Fruit fly (Drosophila melanogaster) whole organism, embryonic: ENCODE data around the gene lectin-28C.

ENCODE experiments used
- ATbp ChIP-seq: fragments of 200-800 bp; sonication (Bioruptor generic); optimal IDR thresholded peaks from 2 replicates; lab custom pipeline; 2017; ENCODE audit warnings: missing biosample characterization, mild to moderate bottlenecking, missing genetic modification characterization, missing genetic modification reagents
- Atf-2 ChIP-seq: fragments of 200-800 bp; sonication (Bioruptor generic); optimal IDR thresholded peaks from 2 replicates; lab custom pipeline; 2016; ENCODE audit warnings: missing biosample characterization, missing genetic modification characterization
- B-H2 ChIP-seq: fragments of 200-800 bp; sonication (Bioruptor generic); optimal IDR thresholded peaks from 2 replicates; lab custom pipeline; 2018; ENCODE audit warnings: missing biosample characterization, mild to moderate bottlenecking, missing genetic modification characterization
- BEAF-32 ChIP-seq: fragments of 200-800 bp; sonication (Bioruptor generic); optimal IDR thresholded peaks from 3 replicates; lab custom pipeline; 2017; ENCODE audit warnings: missing biosample characterization, missing genetic modification characterization, mild to moderate bottlenecking, moderate library complexity, missing genetic modification reagents
- Blimp-1 ChIP-seq: fragments of 200-800 bp; sonication (Bioruptor generic); optimal IDR thresholded peaks from 3 replicates; lab custom pipeline; 2018; ENCODE audit warnings: missing biosample characterization, missing genetic modification characterization, mild to moderate bottlenecking, moderate library complexity, missing genetic modification reagents
- CG13296 ChIP-seq: fragments of 200-800 bp; sonication (Bioruptor generic); optimal IDR thresholded peaks from 3 replicates; lab custom pipeline; 2018; ENCODE audit warnings: missing biosample characterization, mild to moderate bottlenecking, missing genetic modification characterization
- CG13775 ChIP-seq: fragments of 200-800 bp; sonication (Bioruptor generic); optimal IDR thresholded peaks from 3 replicates; lab custom pipeline; 2017; ENCODE audit warnings: missing biosample characterization, mild to moderate bottlenecking, missing genetic modification characterization
- CG13894 ChIP-seq: fragments of 200-800 bp; sonication (Bioruptor generic); optimal IDR thresholded peaks from 3 replicates; lab custom pipeline; 2018; ENCODE audit warnings: missing biosample characterization, mild to moderate bottlenecking, missing genetic modification characterization, moderate library complexity
- CG15073 ChIP-seq: fragments of 200-800 bp; sonication (Bioruptor generic); optimal IDR thresholded peaks from 2 replicates; lab custom pipeline; 2016; ENCODE audit warnings: missing biosample characterization, missing genetic modification characterization
- CG17359 ChIP-seq: fragments of 200-800 bp; sonication (Bioruptor generic); optimal IDR thresholded peaks from 3 replicates; lab custom pipeline; 2018; ENCODE audit warnings: missing biosample characterization, mild to moderate bottlenecking, missing genetic modification characterization, moderate library complexity
- CG2129 ChIP-seq: fragments of 200-800 bp; sonication (Bioruptor generic); IDR thresholded peaks from 2 replicates; pipeline ENCODE4 v1.3.6; 2022; ENCODE audit warnings: missing biosample characterization, missing genetic modification characterization; ENCODE audit not compliant: partially characterized antibody
- CG2875 ChIP-seq: fragments of 200-800 bp; sonication (Bioruptor generic); optimal IDR thresholded peaks from 2 replicates; lab custom pipeline; 2017; ENCODE audit warnings: missing biosample characterization, mild to moderate bottlenecking, missing genetic modification characterization, missing genetic modification reagents
- CG34224 ChIP-seq: fragments of 200-800 bp; sonication (Bioruptor generic); IDR thresholded peaks from 3 replicates; pipeline ENCODE4 v1.3.6; 2022; ENCODE audit warnings: missing biosample characterization, missing genetic modification characterization; ENCODE audit not compliant: partially characterized antibody
- CG3838 ChIP-seq: fragments of 200-800 bp; sonication (Bioruptor generic); optimal IDR thresholded peaks from 3 replicates; lab custom pipeline; 2016; ENCODE audit warnings: missing biosample characterization, missing genetic modification characterization
- CG3847 ChIP-seq: fragments of 200-800 bp; sonication (Bioruptor generic); IDR thresholded peaks from 2 replicates; pipeline ENCODE4 v1.3.6; 2022; ENCODE audit warnings: missing biosample characterization, missing genetic modification characterization
- CG4707 ChIP-seq: fragments of 200-800 bp; sonication (Bioruptor generic); optimal IDR thresholded peaks from 2 replicates; lab custom pipeline; 2018; ENCODE audit warnings: missing biosample characterization, mild to moderate bottlenecking, missing genetic modification characterization, moderate library complexity
- CG6272 ChIP-seq: fragments of 200-800 bp; sonication (Bioruptor generic); IDR thresholded peaks from 2 replicates; pipeline ENCODE4 v1.3.6; 2022; ENCODE audit warnings: missing biosample characterization, missing genetic modification characterization
- CG7745 ChIP-seq: fragments of 200-800 bp; sonication (Bioruptor generic); optimal IDR thresholded peaks from 2 replicates; lab custom pipeline; 2018; ENCODE audit warnings: missing biosample characterization, mild to moderate bottlenecking, missing genetic modification characterization, moderate library complexity
- CG7987 ChIP-seq: fragments of 200-800 bp; sonication (Bioruptor generic); optimal IDR thresholded peaks from 2 replicates; lab custom pipeline; 2018; ENCODE audit warnings: missing biosample characterization, mild to moderate bottlenecking, missing genetic modification characterization, moderate library complexity
- CHES-1-like ChIP-seq: fragments of 200-800 bp; sonication (Bioruptor generic); optimal IDR thresholded peaks from 2 replicates; lab custom pipeline; 2016; ENCODE audit warnings: missing biosample characterization, missing genetic modification characterization
- CrebB ChIP-seq: fragments of 200-800 bp; sonication (Bioruptor generic); optimal IDR thresholded peaks from 3 replicates; lab custom pipeline; 2018; ENCODE audit warnings: missing biosample characterization, mild to moderate bottlenecking, missing genetic modification characterization
- Dfd ChIP-seq, 2 experiments: fragments of >200 bp; optimal IDR thresholded peaks; 2 replicates each; lab custom pipeline; 2017; ENCODE audit warnings: missing biosample characterization in 2 of 2, missing genetic modification characterization in 2 of 2
- Hmx ChIP-seq: fragments of 200-800 bp; sonication (Bioruptor generic); optimal IDR thresholded peaks from 2 replicates; lab custom pipeline; 2016; ENCODE audit warnings: missing biosample characterization, missing genetic modification characterization
- Lpt ChIP-seq: fragments of >200 bp; optimal IDR thresholded peaks from 2 replicates; lab custom pipeline; 2018; ENCODE audit warnings: missing biosample characterization, missing genetic modification characterization
- MBD-R2 ChIP-seq: fragments of 200-800 bp; sonication (Bioruptor generic); IDR thresholded peaks from 2 replicates; pipeline ENCODE4 v1.3.6; 2022; ENCODE audit warnings: missing biosample characterization, missing genetic modification characterization
- Sin3A ChIP-seq: fragments of >200 bp; optimal IDR thresholded peaks from 2 replicates; lab custom pipeline; 2018
- Six4 ChIP-seq: fragments of 200-800 bp; sonication (Bioruptor generic); optimal IDR thresholded peaks from 2 replicates; lab custom pipeline; 2016; ENCODE audit warnings: missing biosample characterization, missing genetic modification characterization
- Tbp ChIP-seq: fragments of >200 bp; optimal IDR thresholded peaks from 2 replicates; lab custom pipeline; 2018; ENCODE audit warnings: missing biosample characterization, missing genetic modification characterization
- ab ChIP-seq: fragments of 200-800 bp; sonication (Bioruptor generic); optimal IDR thresholded peaks from 2 replicates; lab custom pipeline; 2016; ENCODE audit warnings: missing biosample characterization, missing genetic modification characterization
- ato ChIP-seq: fragments of 200-800 bp; sonication (Bioruptor generic); IDR thresholded peaks from 2 replicates; pipeline ENCODE4 v1.3.6; 2022; ENCODE audit warnings: missing biosample characterization, missing genetic modification characterization; ENCODE audit not compliant: partially characterized antibody
- bcd ChIP-seq: fragments of 200-800 bp; sonication (Bioruptor generic); optimal IDR thresholded peaks from 2 replicates; lab custom pipeline; 2017; ENCODE audit warnings: missing biosample characterization, mild to moderate bottlenecking, missing genetic modification characterization
- bigmax ChIP-seq: fragments of 200-800 bp; sonication (Bioruptor generic); optimal IDR thresholded peaks from 2 replicates; lab custom pipeline; 2018; ENCODE audit warnings: missing biosample characterization, mild to moderate bottlenecking, missing genetic modification characterization
- chinmo ChIP-seq: fragments of 200-800 bp; sonication (Bioruptor generic); IDR thresholded peaks from 4 replicates; pipeline ENCODE4 v1.3.6; 2022; ENCODE audit warnings: missing biosample characterization, missing genetic modification characterization; ENCODE audit not compliant: partially characterized antibody
- ci ChIP-seq: fragments of 200-800 bp; sonication (Bioruptor generic); IDR thresholded peaks from 3 replicates; pipeline ENCODE4 v1.3.6; 2022; ENCODE audit warnings: missing biosample characterization, missing genetic modification characterization
- crc ChIP-seq: fragments of 200-800 bp; sonication (Bioruptor generic); optimal IDR thresholded peaks from 2 replicates; lab custom pipeline; 2016; ENCODE audit warnings: missing biosample characterization, missing genetic modification characterization
- crol ChIP-seq: fragments of 200-800 bp; sonication (Bioruptor generic); IDR thresholded peaks from 2 replicates; pipeline ENCODE4 v1.3.6; 2022; ENCODE audit warnings: missing biosample characterization, missing genetic modification characterization
- dimm ChIP-seq: fragments of 200-800 bp; sonication (Bioruptor generic); IDR thresholded peaks from 2 replicates; pipeline ENCODE4 v1.3.6; 2022; ENCODE audit warnings: missing biosample characterization, missing genetic modification characterization
- dmrt11E ChIP-seq: fragments of 200-800 bp; sonication (Bioruptor generic); optimal IDR thresholded peaks from 3 replicates; lab custom pipeline; 2018; ENCODE audit warnings: missing biosample characterization, mild to moderate bottlenecking, missing genetic modification characterization, moderate library complexity
- fd3F ChIP-seq: fragments of 200-800 bp; sonication (Bioruptor generic); optimal IDR thresholded peaks from 2 replicates; lab custom pipeline; 2018; ENCODE audit warnings: missing biosample characterization, mild to moderate bottlenecking, missing genetic modification characterization, moderate library complexity
- gcm ChIP-seq: fragments of 200-800 bp; sonication (Bioruptor generic); optimal IDR thresholded peaks from 2 replicates; lab custom pipeline; 2019; ENCODE audit warnings: missing biosample characterization, mild to moderate bottlenecking, missing genetic modification characterization, moderate library complexity
- hbn ChIP-seq: fragments of 200-800 bp; sonication (Bioruptor generic); IDR thresholded peaks from 2 replicates; pipeline ENCODE4 v1.3.6; 2022; ENCODE audit warnings: missing biosample characterization, missing genetic modification characterization; ENCODE audit not compliant: partially characterized antibody
- hth ChIP-seq: fragments of >200 bp; optimal IDR thresholded peaks from 2 replicates; lab custom pipeline; 2017; ENCODE audit warnings: inconsistent platforms
- nom ChIP-seq: fragments of 200-800 bp; sonication (Bioruptor generic); optimal IDR thresholded peaks from 2 replicates; lab custom pipeline; 2017; ENCODE audit warnings: missing biosample characterization, missing genetic modification characterization, mild to moderate bottlenecking, moderate library complexity, missing genetic modification reagents
- oc ChIP-seq: fragments of 200-800 bp; sonication (Bioruptor generic); optimal IDR thresholded peaks from 2 replicates; lab custom pipeline; 2018; ENCODE audit warnings: missing biosample characterization, mild to moderate bottlenecking, missing genetic modification characterization, moderate library complexity
- pb ChIP-seq: fragments of 200-800 bp; sonication (Bioruptor generic); optimal IDR thresholded peaks from 3 replicates; lab custom pipeline; 2016; ENCODE audit warnings: missing biosample characterization, missing genetic modification characterization
- repo ChIP-seq: fragments of 200-800 bp; sonication (Bioruptor generic); optimal IDR thresholded peaks from 2 replicates; lab custom pipeline; 2016; ENCODE audit warnings: missing biosample characterization, missing genetic modification characterization
- scrt ChIP-seq: fragments of 200-800 bp; sonication (Bioruptor generic); optimal IDR thresholded peaks from 2 replicates; lab custom pipeline; 2018; ENCODE audit warnings: missing biosample characterization, mild to moderate bottlenecking, missing genetic modification characterization, moderate library complexity
- sens-2 ChIP-seq: fragments of 200-800 bp; sonication (Bioruptor generic); IDR thresholded peaks from 2 replicates; pipeline ENCODE4 v1.3.6; 2022; ENCODE audit warnings: missing biosample characterization, missing genetic modification characterization
- seq ChIP-seq: fragments of 200-800 bp; sonication (Bioruptor generic); IDR thresholded peaks from 2 replicates; pipeline ENCODE4 v1.3.6; 2022; ENCODE audit warnings: missing biosample characterization, missing genetic modification characterization
- stwl ChIP-seq: fragments of 200-800 bp; sonication (Bioruptor generic); optimal IDR thresholded peaks from 3 replicates; lab custom pipeline; 2018; ENCODE audit warnings: missing biosample characterization, mild to moderate bottlenecking, missing genetic modification characterization, moderate library complexity
- zf30C ChIP-seq: fragments of 200-800 bp; sonication (Bioruptor generic); optimal IDR thresholded peaks from 3 replicates; lab custom pipeline; 2018; ENCODE audit warnings: missing biosample characterization, mild to moderate bottlenecking, missing genetic modification characterization

lectin-28C gene

dm6 chr2L:7828901-7829300 is 28.0 kb upstream of the lectin-28C start (continued):
- TF ChIP-seq oc (tag; lab: Kevin White, UChicago) (no peak), stwl (tag; lab: Kevin White, UChicago) (no peak), Lpt (no peak), seq (no peak), Tbp (GFP tag; lab: Kevin White, UChicago) (no peak), Blimp-1 (peak; percentile 16), chinmo (GFP tag; lab: Robert Waterston, UW) (peak; percentile 80; the same call in 2 of the 4 replicates), ab (GFP tag; lab: Kevin White, UChicago) (no peak), B-H2 (GFP tag; lab: Kevin White, UChicago) (no peak), scrt (peak; percentile 7), CrebB (peak; percentile 17), CG3847 (no peak), Dfd (GFP tag; optimal IDR thresholded peaks at IDR 0.05; lab: Kevin White, UChicago) (no peak), CG2129 (GFP tag; lab: Robert Waterston, UW) (no peak), dmrt11E (tag; lab: Kevin White, UChicago) (no peak), Atf-2 (GFP tag; lab: Kevin White, UChicago) (no peak), MBD-R2 (no peak; the same call in 1 of the 2 replicates), ato (GFP tag; lab: Robert Waterston, UW) (no peak), bcd (GFP tag; lab: Kevin White, UChicago) (no peak), crol (GFP tag; lab: Robert Waterston, UW) (peak; percentile 28; the same call in 1 of the 2 replicates), CG34224 (GFP tag; lab: Robert Waterston, UW) (0 out of 3 replicates have a peak, but pooled peaks have one; percentile 10), CG3838 (GFP tag; lab: Kevin White, UChicago) (no peak), Hmx (GFP tag; lab: Kevin White, UChicago) (no peak), CG7745 (tag; lab: Kevin White, UChicago) (no peak), CG15073 (GFP tag; lab: Kevin White, UChicago) (no peak), CG13775 (GFP tag; lab: Kevin White, UChicago) (no peak), CG6272 (GFP tag; lab: Robert Waterston, UW) (no peak), crc (no peak), zf30C (no peak), gcm (GFP tag; lab: Kevin White, UChicago) (peak; percentile 47), CHES-1-like (GFP tag; lab: Kevin White, UChicago) (peak; percentile 14), ci (peak; percentile 48; the same call in 1 of the 3 replicates), hbn (no peak), CG17359 (tag; lab: Kevin White, UChicago) (peak; percentile 38), BEAF-32 (GFP tag; lab: Kevin White, UChicago) (no peak), dimm (GFP tag; lab: Robert Waterston, UW) (no peak), sens-2 (GFP tag; lab: Robert Waterston, UW) (no peak), nom (GFP tag; lab: Kevin White, UChicago) (peak; percentile 8), CG13296 (GFP tag; lab: Kevin White, UChicago) (peak; percentile 47), CG2875 (GFP tag; lab: Kevin White, UChicago) (peak; percentile 13), CG13894 (tag; lab: Kevin White, UChicago) (no peak), Sin3A (no peak), ATbp (GFP tag; lab: Kevin White, UChicago) (peak; percentile 15), hth (lab: Kevin White, UChicago) (no peak), repo (GFP tag; lab: Kevin White, UChicago) (peak; percentile 29), bigmax (GFP tag; lab: Kevin White, UChicago) (peak; percentile 96), CG7987 (GFP tag; lab: Kevin White, UChicago) (peak; percentile 38), pb (no peak), CG4707 (GFP tag; lab: Kevin White, UChicago) (no peak), Six4 (no peak), fd3F (no peak)
